Worm (Caenorhabditis elegans) whole organism, L3 larva: ENCODE measurements around the gene glb-28.

ENCODE experiments used
- aly-2 ChIP-seq: fragments of 150-350 bp; optimal IDR thresholded peaks from 2 replicates; lab custom pipeline; 2014; ENCODE audit warnings: missing biosample characterization, missing genetic modification characterization
- mdl-1 ChIP-seq: fragments of 150-350 bp; optimal IDR thresholded peaks from 2 replicates; lab custom pipeline; 2014; ENCODE audit warnings: missing biosample characterization, missing genetic modification characterization
- nhr-11 ChIP-seq: fragments of 150-350 bp; optimal IDR thresholded peaks from 2 replicates; lab custom pipeline; 2014; ENCODE audit warnings: missing biosample characterization, missing genetic modification characterization
- nhr-12 ChIP-seq: fragments of 150-350 bp; optimal IDR thresholded peaks from 2 replicates; lab custom pipeline; 2014; ENCODE audit warnings: missing biosample characterization, missing genetic modification characterization
- nhr-77 ChIP-seq: fragments of 150-350 bp; optimal IDR thresholded peaks from 2 replicates; lab custom pipeline; 2014; ENCODE audit warnings: missing biosample characterization, missing genetic modification characterization
- snpc-4 ChIP-seq: fragments of 150-350 bp; optimal IDR thresholded peaks from 2 replicates; lab custom pipeline; 2014; ENCODE audit warnings: missing biosample characterization, missing genetic modification characterization
- unc-39 ChIP-seq: sonication (generic microtip); optimal IDR thresholded peaks from 4 replicates; lab custom pipeline; 2017; ENCODE audit warnings: missing biosample characterization, missing genetic modification characterization
- unc-62 ChIP-seq: fragments of 150-350 bp; sonication (generic microtip); optimal IDR thresholded peaks from 4 replicates; lab custom pipeline; 2014; ENCODE audit warnings: missing biosample characterization, missing genetic modification reagents, missing genetic modification characterization
- zag-1 ChIP-seq: fragments of 150-350 bp; optimal IDR thresholded peaks from 2 replicates; lab custom pipeline; 2014; ENCODE audit warnings: missing biosample characterization, missing genetic modification characterization

DNA sequence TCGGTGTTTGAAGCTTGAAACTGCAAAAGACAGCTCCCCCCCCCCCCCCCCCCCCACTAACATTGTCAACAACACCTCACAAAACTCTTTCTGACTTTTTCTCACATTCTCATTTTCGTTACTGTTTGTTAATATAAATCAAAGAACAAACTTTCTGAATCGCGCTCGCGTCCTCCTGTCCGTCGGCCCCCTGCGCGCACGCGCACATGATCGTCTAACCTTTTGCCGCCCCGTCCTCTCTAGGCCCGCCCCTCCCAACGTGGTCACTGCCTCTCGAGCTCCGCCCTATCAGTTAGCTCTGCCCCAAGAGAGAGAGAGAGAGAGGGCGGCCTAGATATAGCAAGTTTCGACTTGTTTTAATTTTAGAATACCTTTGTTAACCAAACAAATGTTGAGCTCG is 23.7 kb upstream of the glb-28 start:
- no peak for TF ChIP-seq nhr-11 (tag; lab: Kevin White, UChicago)
- TF ChIP-seq zag-1 (tag; lab: Kevin White, UChicago), result no peak
- no peak for TF ChIP-seq aly-2 (tag; lab: Kevin White, UChicago)
- TF ChIP-seq nhr-77 (tag; lab: Kevin White, UChicago), result no peak
- TF ChIP-seq snpc-4 (tag; lab: Kevin White, UChicago), result no peak
- no peak for TF ChIP-seq unc-62 (GFP tag; lab: Kevin White, UChicago)
- TF ChIP-seq mdl-1 (tag; lab: Kevin White, UChicago), result no peak
- no peak for TF ChIP-seq unc-39 (tag; lab: Kevin White, UChicago)
- TF ChIP-seq nhr-12 (tag; lab: Kevin White, UChicago), result no peak
